Worm (Caenorhabditis elegans) whole organism, L3 larva: Measurements from ENCODE around the gene srt-22.

Experiments
- ZK546.5 ChIP-seq: sonication (generic microtip); optimal IDR thresholded peaks from 2 replicates; lab custom pipeline; 2017; ENCODE audit warnings: missing biosample characterization, missing genetic modification characterization
- aly-2 ChIP-seq: fragments of 150-350 bp; optimal IDR thresholded peaks from 2 replicates; lab custom pipeline; 2014; ENCODE audit warnings: missing biosample characterization, missing genetic modification characterization
- ama-1 ChIP-seq: fragments of 150-350 bp; optimal IDR thresholded peaks from 2 replicates; lab custom pipeline; 2018
- ceh-82 ChIP-seq: fragments of 150-350 bp; optimal IDR thresholded peaks from 2 replicates; lab custom pipeline; 2014; ENCODE audit warnings: missing biosample characterization, missing genetic modification characterization
- daf-12 ChIP-seq: fragments of 150-350 bp; optimal IDR thresholded peaks from 2 replicates; lab custom pipeline; 2014; ENCODE audit warnings: missing biosample characterization, missing genetic modification reagents, missing genetic modification characterization
- nhr-11 ChIP-seq: fragments of 150-350 bp; optimal IDR thresholded peaks from 2 replicates; lab custom pipeline; 2014; ENCODE audit warnings: missing biosample characterization, missing genetic modification characterization
- nhr-25 ChIP-seq: sonication (generic microtip); optimal IDR thresholded peaks from 2 replicates; lab custom pipeline; 2017; ENCODE audit warnings: missing biosample characterization, missing genetic modification characterization
- nhr-28 ChIP-seq: fragments of 150-350 bp; optimal IDR thresholded peaks from 2 replicates; lab custom pipeline; 2014; ENCODE audit warnings: missing biosample characterization, missing genetic modification characterization
- snpc-4 ChIP-seq: fragments of 150-350 bp; optimal IDR thresholded peaks from 2 replicates; lab custom pipeline; 2014; ENCODE audit warnings: missing biosample characterization, missing genetic modification characterization
- ztf-11 ChIP-seq: fragments of 150-350 bp; optimal IDR thresholded peaks from 2 replicates; lab custom pipeline; 2014; ENCODE audit warnings: missing biosample characterization, missing genetic modification characterization

DNA sequence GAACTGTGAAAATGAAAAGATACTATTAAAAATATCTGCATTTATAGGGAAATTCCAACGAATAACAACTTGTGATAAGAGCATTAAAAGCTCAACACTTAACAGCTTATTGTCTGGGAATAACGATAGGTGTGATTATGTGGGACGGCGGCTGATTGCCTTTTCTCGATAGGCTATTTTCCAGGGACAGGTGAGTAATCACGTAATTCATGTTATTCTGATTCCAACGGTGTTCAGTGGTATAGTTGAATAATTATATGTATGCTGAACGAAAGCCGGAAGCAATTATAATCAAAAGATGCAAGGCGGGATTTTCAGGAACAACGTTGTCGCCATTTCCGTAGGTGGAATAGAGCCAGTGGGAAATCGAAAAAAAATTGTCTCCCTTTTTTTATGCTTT, 38.8 kb downstream of the srt-22 start, which contains the start of gene srw-17:
- no peak for TF ChIP-seq ztf-11 (tag; lab: Kevin White, UChicago)
- no peak for TF ChIP-seq ceh-82 (tag; lab: Kevin White, UChicago)
- TF ChIP-seq ZK546.5 (tag; lab: Kevin White, UChicago): no peak
- TF ChIP-seq snpc-4: no peak
- TF ChIP-seq daf-12 (tag; lab: Kevin White, UChicago): no peak
- TF ChIP-seq ama-1 (lab: Kevin White, UChicago): no peak
- no peak for TF ChIP-seq aly-2 (tag; lab: Kevin White, UChicago)
- TF ChIP-seq nhr-11 (tag; lab: Kevin White, UChicago): no peak
- TF ChIP-seq nhr-28 (tag; lab: Kevin White, UChicago): no peak
- no peak for TF ChIP-seq nhr-25 (tag; lab: Kevin White, UChicago)
